Worm (Caenorhabditis elegans) whole organism, L1 larva: Measurements from ENCODE around the gene K08H2.4.

Source experiments
- blmp-1 ChIP-seq: fragments of 150-350 bp; optimal IDR thresholded peaks from 2 replicates; lab custom pipeline; 2014; ENCODE audit warnings: missing biosample characterization, missing genetic modification characterization
- ceh-8 ChIP-seq: fragments of 200-800 bp; sonication (Bioruptor generic); optimal IDR thresholded peaks from 2 replicates; lab custom pipeline; 2018; ENCODE audit warnings: mild to moderate bottlenecking, missing genetic modification characterization, moderate library complexity, missing compliant biosample characterization
- ceh-82 ChIP-seq, 3 experiments: fragments of 150-350 bp in 1 of 3; sonication (generic microtip) in 2 of 3; optimal IDR thresholded peaks; 2 replicates each; lab custom pipeline; 2014 to 2017; ENCODE audit warnings: missing biosample characterization in 3 of 3, missing genetic modification characterization in 3 of 3
- ceh-88 ChIP-seq: fragments of 200-800 bp; sonication (Bioruptor generic); IDR thresholded peaks from 2 replicates; pipeline ENCODE4 v1.3.6; 2022; ENCODE audit warnings: missing genetic modification characterization, missing compliant biosample characterization
- ceh-90 ChIP-seq: sonication (generic microtip); optimal IDR thresholded peaks from 2 replicates; lab custom pipeline; 2016; ENCODE audit warnings: missing genetic modification characterization, missing compliant biosample characterization
- dpl-1 ChIP-seq, 3 experiments: fragments of 150-350 bp in 2 of 3; sonication (generic microtip) in 1 of 3; optimal IDR thresholded peaks; 2 replicates each; lab custom pipeline; 2014 to 2017; ENCODE audit warnings: missing biosample characterization in 3 of 3, missing genetic modification characterization in 3 of 3, missing genetic modification reagents in 3 of 3
- dsc-1 ChIP-seq: sonication (generic microtip); optimal IDR thresholded peaks from 2 replicates; lab custom pipeline; 2016; ENCODE audit warnings: mild to moderate bottlenecking, missing genetic modification characterization, missing compliant biosample characterization
- efl-1 ChIP-seq, 4 experiments: fragments of 150-350 bp; optimal IDR thresholded peaks in 3 of 4; peaks in 1 of 4; 1 replicate in 1 of 4; 2 replicates in 3 of 4; lab custom pipeline; 2014; ENCODE audit warnings: missing biosample characterization in 2 of 4, missing genetic modification characterization in 2 of 4, missing genetic modification reagents in 2 of 4
- egl-13 ChIP-seq: sonication (generic microtip); optimal IDR thresholded peaks from 2 replicates; lab custom pipeline; 2016; ENCODE audit warnings: missing genotype, missing genetic modification reagents, missing genetic modification characterization, missing compliant biosample characterization
- elt-2 ChIP-seq: sonication (generic microtip); optimal IDR thresholded peaks from 2 replicates; lab custom pipeline; 2016; ENCODE audit warnings: missing genetic modification characterization, mild to moderate bottlenecking, inconsistent platforms, missing compliant biosample characterization, missing genetic modification reagents
- ets-5 ChIP-seq: fragments of 200-800 bp; sonication (Bioruptor generic); IDR thresholded peaks from 2 replicates; pipeline ENCODE4 v1.3.6; 2022; ENCODE audit warnings: missing genetic modification characterization, missing compliant biosample characterization
- fkh-8 ChIP-seq: sonication (generic microtip); optimal IDR thresholded peaks from 2 replicates; lab custom pipeline; 2016; ENCODE audit warnings: mild to moderate bottlenecking, missing genetic modification characterization, missing compliant biosample characterization
- hlh-4 ChIP-seq: sonication (generic microtip); optimal IDR thresholded peaks from 2 replicates; lab custom pipeline; 2016; ENCODE audit warnings: mild to moderate bottlenecking, missing genetic modification characterization, missing compliant biosample characterization
- hpl-2 ChIP-seq: fragments of 150-350 bp; optimal IDR thresholded peaks from 2 replicates; lab custom pipeline; 2014; ENCODE audit warnings: missing biosample characterization, missing genetic modification reagents, missing genetic modification characterization
- lin-14 ChIP-seq: fragments of 200-800 bp; sonication (Bioruptor generic); optimal IDR thresholded peaks from 2 replicates; lab custom pipeline; 2018; ENCODE audit warnings: mild to moderate bottlenecking, missing genetic modification characterization, moderate library complexity, missing compliant biosample characterization
- lin-35 ChIP-seq, 2 experiments: fragments of 150-350 bp; optimal IDR thresholded peaks; 2 replicates each; lab custom pipeline; 2014; ENCODE audit warnings: missing biosample characterization in 2 of 2, missing genetic modification characterization in 2 of 2, missing genetic modification reagents in 2 of 2
- lin-39 ChIP-seq: fragments of 150-350 bp; optimal IDR thresholded peaks from 2 replicates; lab custom pipeline; 2014; ENCODE audit warnings: missing biosample characterization, missing genetic modification reagents, missing genetic modification characterization
- lsy-2 ChIP-seq, 2 experiments: fragments of 150-350 bp; optimal IDR thresholded peaks; 2 replicates each; lab custom pipeline; 2014; ENCODE audit warnings: missing biosample characterization in 2 of 2, missing genetic modification characterization in 2 of 2
- mab-9 ChIP-seq: fragments of 200-800 bp; sonication (Bioruptor generic); IDR thresholded peaks from 2 replicates; pipeline ENCODE4 v1.3.6; 2022; ENCODE audit warnings: missing genetic modification reagents, missing genetic modification characterization, missing compliant biosample characterization
- mdl-1 ChIP-seq, 2 experiments: fragments of 150-350 bp; optimal IDR thresholded peaks; 2 replicates each; lab custom pipeline; 2014 to 2017; ENCODE audit warnings: missing biosample characterization in 2 of 2, missing genetic modification characterization in 2 of 2, inconsistent platforms in 1 of 2
- mep-1 ChIP-seq: fragments of 150-350 bp; optimal IDR thresholded peaks from 2 replicates; lab custom pipeline; 2014; ENCODE audit warnings: missing biosample characterization, missing genetic modification characterization
- nhr-11 ChIP-seq: fragments of 150-350 bp; optimal IDR thresholded peaks from 2 replicates; lab custom pipeline; 2014; ENCODE audit warnings: missing biosample characterization, missing genetic modification characterization
- nhr-20 ChIP-seq: sonication (generic microtip); optimal IDR thresholded peaks from 2 replicates; lab custom pipeline; 2016; ENCODE audit warnings: mild to moderate bottlenecking, missing genetic modification characterization, missing compliant biosample characterization
- nhr-47 ChIP-seq: sonication (generic microtip); optimal IDR thresholded peaks from 2 replicates; lab custom pipeline; 2016; ENCODE audit warnings: mild to moderate bottlenecking, missing genetic modification characterization, moderate library complexity, missing compliant biosample characterization
- nhr-71 ChIP-seq: sonication (generic microtip); optimal IDR thresholded peaks from 2 replicates; lab custom pipeline; 2016; ENCODE audit warnings: mild to moderate bottlenecking, missing genetic modification characterization, moderate library complexity, missing compliant biosample characterization
- nhr-84 ChIP-seq: sonication (generic microtip); optimal IDR thresholded peaks from 2 replicates; lab custom pipeline; 2017; ENCODE audit warnings: missing biosample characterization, missing genetic modification characterization
- nhr-85 ChIP-seq: sonication (generic microtip); peaks from one replicate; lab custom pipeline; 2016; ENCODE audit warnings: missing genetic modification characterization, inconsistent platforms, missing compliant biosample characterization
- nhr-90 ChIP-seq: sonication (generic microtip); optimal IDR thresholded peaks from 2 replicates; lab custom pipeline; 2016; ENCODE audit warnings: mild to moderate bottlenecking, missing genetic modification characterization, missing compliant biosample characterization; ENCODE audit not compliant: poor library complexity
- pag-3 ChIP-seq: sonication (generic microtip); optimal IDR thresholded peaks from 2 replicates; lab custom pipeline; 2017; ENCODE audit warnings: missing genetic modification characterization, mild to moderate bottlenecking, missing compliant biosample characterization, antibody characterized with exemption, borderline replicate concordance; ENCODE audit not compliant: insufficient read depth
- pax-3 ChIP-seq: fragments of 200-800 bp; sonication (Bioruptor generic); optimal IDR thresholded peaks from 2 replicates; lab custom pipeline; 2018; ENCODE audit warnings: mild to moderate bottlenecking, missing genetic modification characterization, moderate library complexity, missing compliant biosample characterization
- rnt-1 ChIP-seq: sonication (generic microtip); optimal IDR thresholded peaks from 2 replicates; lab custom pipeline; 2016; ENCODE audit warnings: mild to moderate bottlenecking, missing genetic modification characterization, moderate library complexity, missing compliant biosample characterization
- skn-1 ChIP-seq: fragments of 150-350 bp; optimal IDR thresholded peaks from 2 replicates; lab custom pipeline; 2014; ENCODE audit warnings: missing biosample characterization, missing genetic modification characterization
- snpc-4 ChIP-seq: fragments of 150-350 bp; optimal IDR thresholded peaks from 2 replicates; lab custom pipeline; 2014; ENCODE audit warnings: missing biosample characterization, missing genetic modification characterization
- snu-23 ChIP-seq: sonication (generic microtip); optimal IDR thresholded peaks from 2 replicates; lab custom pipeline; 2016; ENCODE audit warnings: missing genetic modification characterization, missing compliant biosample characterization
- sox-4 ChIP-seq: sonication (generic microtip); optimal IDR thresholded peaks from 2 replicates; lab custom pipeline; 2016; ENCODE audit warnings: missing genetic modification characterization, missing compliant biosample characterization
- sptf-1 ChIP-seq: fragments of 150-350 bp; optimal IDR thresholded peaks from 2 replicates; lab custom pipeline; 2014; ENCODE audit warnings: missing biosample characterization, missing genetic modification characterization
- sup-37 ChIP-seq: fragments of 200-800 bp; sonication (Bioruptor generic); optimal IDR thresholded peaks from 2 replicates; lab custom pipeline; 2018; ENCODE audit warnings: mild to moderate bottlenecking, missing genetic modification characterization, missing compliant biosample characterization
- swsn-7 ChIP-seq: sonication (generic microtip); optimal IDR thresholded peaks from 2 replicates; lab custom pipeline; 2016; ENCODE audit warnings: missing genetic modification characterization, missing compliant biosample characterization
- tbx-2 ChIP-seq: sonication (generic microtip); optimal IDR thresholded peaks from 2 replicates; lab custom pipeline; 2016; ENCODE audit warnings: missing genetic modification characterization, missing compliant biosample characterization
- unc-130 ChIP-seq: fragments of 150-350 bp; optimal IDR thresholded peaks from 2 replicates; lab custom pipeline; 2017; ENCODE audit warnings: missing biosample characterization, missing genetic modification characterization, inconsistent platforms
- unc-98 ChIP-seq: fragments of 200-800 bp; sonication (Bioruptor generic); IDR thresholded peaks from 2 replicates; pipeline ENCODE4 v1.3.6; 2022; ENCODE audit warnings: missing genetic modification characterization, missing compliant biosample characterization
- vab-15 ChIP-seq: sonication (generic microtip); optimal IDR thresholded peaks from 2 replicates; lab custom pipeline; 2017; ENCODE audit warnings: missing genotype, mild to moderate bottlenecking, missing genetic modification characterization, missing compliant biosample characterization
- ztf-11 ChIP-seq, 2 experiments: sonication (generic microtip); optimal IDR thresholded peaks; 2 replicates each; lab custom pipeline; 2016 to 2017; ENCODE audit warnings: missing genetic modification characterization in 2 of 2, missing biosample characterization in 1 of 2, missing compliant biosample characterization in 1 of 2
- ztf-4 ChIP-seq: fragments of 150-350 bp; optimal IDR thresholded peaks from 2 replicates; lab custom pipeline; 2014; ENCODE audit warnings: missing biosample characterization, missing genetic modification characterization

K08H2.4 gene

DNA sequence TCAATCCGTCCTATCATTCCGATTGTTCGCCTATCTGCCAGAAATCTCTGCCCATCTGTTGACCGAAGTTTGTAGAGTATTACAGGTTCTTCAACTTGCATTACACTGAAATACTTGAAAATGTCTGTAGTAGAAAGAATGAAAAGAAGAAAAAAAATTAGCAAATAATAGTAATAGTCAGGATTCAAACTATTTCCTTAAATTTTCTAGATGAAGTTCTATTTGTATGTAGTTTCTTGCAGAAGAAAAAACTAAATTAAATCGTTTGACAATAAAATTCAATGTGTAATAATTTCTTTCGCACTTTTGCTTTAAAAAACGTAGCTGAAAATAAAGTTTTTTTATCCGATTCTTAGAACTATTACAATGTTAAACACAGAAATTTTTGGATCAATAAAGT, 13.7 kb upstream of the K08H2.4 start, which contains the start of gene skr-19:
skr-19 (minus strand) TSS at position 101 of the 400 bp plus-strand sequence.
- TF ChIP-seq sox-4 (tag; lab: Kevin White, UChicago) (no peak), nhr-71 (tag; lab: Kevin White, UChicago) (no peak), sup-37 (GFP tag; lab: Kevin White, UChicago) (no peak), ceh-90 (tag; lab: Kevin White, UChicago) (no peak), pag-3 (tag; lab: Kevin White, UChicago) (no peak), nhr-11 (tag; lab: Kevin White, UChicago) (no peak), swsn-7 (tag; lab: Kevin White, UChicago) (no peak), lin-35 (GFP tag; optimal IDR thresholded peaks at IDR 0.05; lab: Kevin White, UChicago) (no peak), ceh-8 (no peak), egl-13 (no peak), sptf-1 (tag; lab: Kevin White, UChicago) (no peak), lsy-2 (tag; optimal IDR thresholded peaks at IDR 0.05; lab: Kevin White, UChicago) (no peak), hpl-2 (GFP tag; lab: Kevin White, UChicago) (no peak), nhr-84 (tag; lab: Kevin White, UChicago) (no peak), lin-39 (tag; lab: Kevin White, UChicago) (no peak)
- TF ChIP-seq, all 84 proteins: peak for 0

DNA sequence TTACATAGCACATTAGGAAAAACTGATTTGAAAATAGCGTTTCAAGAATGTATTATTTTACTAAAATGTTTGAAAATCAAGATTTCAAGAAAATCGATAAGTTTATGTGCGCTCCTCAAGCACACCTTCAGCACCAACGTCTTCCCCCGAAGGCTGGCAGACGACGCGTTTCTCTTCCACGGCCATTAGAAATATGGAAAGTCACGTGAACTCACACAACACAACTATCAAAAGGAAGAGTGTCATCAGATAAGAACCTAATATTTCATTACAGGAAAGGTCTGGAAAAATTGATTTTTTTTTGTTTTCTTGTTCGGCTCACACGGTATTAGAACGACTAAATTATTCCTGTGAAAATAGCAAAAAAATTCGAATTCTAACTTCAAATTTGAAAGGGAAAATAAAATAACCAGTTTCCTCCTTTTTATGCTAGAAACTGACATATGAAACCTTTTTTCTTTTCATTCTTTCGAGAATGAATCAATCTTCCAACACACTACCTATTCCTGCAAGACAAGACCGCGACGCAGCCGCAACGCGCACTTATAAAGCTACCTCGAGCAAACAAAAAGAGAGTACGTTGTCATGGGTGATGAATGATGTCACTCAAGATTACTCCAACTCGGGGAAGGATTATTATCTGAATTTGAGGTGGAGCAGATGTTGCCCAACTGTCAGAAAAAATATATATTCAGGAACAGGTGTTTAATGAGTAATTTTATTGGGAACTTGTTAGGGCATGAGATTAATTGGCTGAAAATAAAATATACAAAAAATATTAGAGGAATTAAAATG, 13.0 kb upstream of the K08H2.4 start:
- TF ChIP-seq dsc-1 (peak; percentile 50), ceh-8 (no peak), ceh-82 (tag; optimal IDR thresholded peaks at IDR 0.05; lab: Kevin White, UChicago) (peak in 1 of 3 experiments; percentile 13), ets-5 (GFP tag; lab: Robert Waterston, UW) (no peak), nhr-85 (tag; lab: Kevin White, UChicago) (peak; percentile 75), sox-4 (tag; lab: Kevin White, UChicago) (peak; percentile 14), nhr-84 (tag; lab: Kevin White, UChicago) (no peak), lin-35 (GFP tag; optimal IDR thresholded peaks at IDR 0.05; lab: Kevin White, UChicago) (peak in 1 of 2 experiments; percentile 44), mep-1 (peak; percentile 45), mab-9 (no peak), nhr-71 (tag; lab: Kevin White, UChicago) (peak; percentile 19), nhr-11 (tag; lab: Kevin White, UChicago) (no peak), snu-23 (peak; percentile 38), blmp-1 (tag; lab: Kevin White, UChicago) (peak; percentile 12), hlh-4 (tag; lab: Kevin White, UChicago) (peak; percentile 49), ztf-4 (tag; lab: Kevin White, UChicago) (no peak), unc-130 (no peak), snpc-4 (tag; lab: Kevin White, UChicago) (no peak), nhr-47 (tag; lab: Kevin White, UChicago) (peak; percentile 17), fkh-8 (peak; percentile 77), unc-98 (no peak), ceh-88 (GFP tag; lab: Robert Waterston, UW) (no peak), rnt-1 (tag; lab: Kevin White, UChicago) (peak; percentile 35), tbx-2 (tag; lab: Kevin White, UChicago) (peak; percentile 40), ztf-11 (tag; optimal IDR thresholded peaks at IDR 0.05; lab: Kevin White, UChicago) (peak in 1 of 2 experiments; percentile 50), mdl-1 (tag; optimal IDR thresholded peaks at IDR 0.05; lab: Kevin White, UChicago) (peak in 1 of 2 experiments; percentile 23), skn-1 (peak; percentile 7), lin-39 (tag; lab: Kevin White, UChicago) (no peak), pax-3 (tag; lab: Kevin White, UChicago) (peak; percentile 18), elt-2 (peak; percentile 55), efl-1 (optimal IDR thresholded peaks at IDR 0.05; lab: Kevin White, UChicago) (no peak), efl-1 (GFP tag; optimal IDR thresholded peaks at IDR 0.05 in 1 of 2; lab: Kevin White, UChicago) (peak in 1 of 2 experiments; percentile 83), lin-14 (GFP tag; lab: Kevin White, UChicago) (peak; percentile 47), dpl-1 (GFP tag; optimal IDR thresholded peaks at IDR 0.05; lab: Kevin White, UChicago) (peak in 1 of 3 experiments; percentile 11), nhr-20 (tag; lab: Kevin White, UChicago) (peak; percentile 16), vab-15 (tag; lab: Kevin White, UChicago) (no peak), nhr-90 (peak; percentile 8), lsy-2 (tag; optimal IDR thresholded peaks at IDR 0.05; lab: Kevin White, UChicago) (peak in 1 of 2 experiments; percentile 12)
